Fruit fly (Drosophila melanogaster) whole organism, wandering third instar larva: ENCODE results near the gene Plc21C.

ENCODE experiments used
- CG32264 ChIP-seq: fragments of 200-800 bp; sonication (Bioruptor generic); optimal IDR thresholded peaks from 2 replicates; lab custom pipeline; 2016; ENCODE audit warnings: missing biosample characterization, missing genetic modification characterization
- Sp1 ChIP-seq: fragments of 200-800 bp; sonication (Bioruptor generic); optimal IDR thresholded peaks from 3 replicates; lab custom pipeline; 2019; ENCODE audit warnings: missing biosample characterization, mild to moderate bottlenecking, missing genetic modification characterization, moderate library complexity
- br ChIP-seq: fragments of 200-800 bp; sonication (Bioruptor generic); optimal IDR thresholded peaks from 2 replicates; lab custom pipeline; 2016; ENCODE audit warnings: missing biosample characterization, missing genetic modification characterization
- dsf ChIP-seq: sonication (Bioruptor generic); optimal IDR thresholded peaks from 2 replicates; lab custom pipeline; 2016; ENCODE audit warnings: missing biosample characterization, missing genetic modification characterization, borderline replicate concordance
- fru ChIP-seq: fragments of 200-800 bp; sonication (Bioruptor generic); optimal IDR thresholded peaks from 3 replicates; lab custom pipeline; 2016; ENCODE audit warnings: missing biosample characterization, mild to moderate bottlenecking, missing genetic modification characterization
- h ChIP-seq: fragments of 200-800 bp; sonication (Bioruptor generic); optimal IDR thresholded peaks from 3 replicates; lab custom pipeline; 2016; ENCODE audit warnings: missing biosample characterization, mild to moderate bottlenecking, missing genetic modification characterization
- lola ChIP-seq: fragments of >200 bp; optimal IDR thresholded peaks from 2 replicates; lab custom pipeline; 2017; ENCODE audit warnings: missing biosample characterization, missing genetic modification characterization
- pan ChIP-seq: fragments of >200 bp; optimal IDR thresholded peaks from 2 replicates; lab custom pipeline; 2017

DNA sequence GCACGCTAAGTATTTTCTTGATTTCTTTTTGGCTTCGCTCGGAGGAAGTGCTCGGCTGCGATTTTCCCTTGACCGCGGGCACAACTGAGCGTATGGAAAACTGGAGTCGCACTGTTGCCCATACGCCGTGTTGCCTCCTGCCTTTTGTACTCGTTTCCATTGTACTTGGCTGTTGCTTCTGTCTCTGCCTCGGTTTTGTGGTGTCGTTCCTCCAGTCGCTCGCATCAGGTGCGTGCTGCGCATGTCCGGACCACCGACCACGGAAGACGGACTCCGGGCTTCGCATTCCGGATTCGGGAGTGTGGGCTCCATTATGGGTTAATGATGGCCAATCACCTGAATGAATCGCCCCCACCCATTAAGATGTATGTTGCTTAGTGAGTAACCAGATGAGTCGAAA is 14.1 kb upstream of the Plc21C start, which contains the start of gene CG3625:
- TF ChIP-seq Sp1 (GFP tag; lab: Kevin White, UChicago) (no peak), pan (lab: Kevin White, UChicago) (no peak), CG32264 (GFP tag; lab: Kevin White, UChicago) (no peak), fru (GFP tag; lab: Kevin White, UChicago) (no peak), dsf (GFP tag; lab: Kevin White, UChicago) (no peak), h (GFP tag; lab: Kevin White, UChicago) (no peak), br (GFP tag; lab: Kevin White, UChicago) (no peak), lola (GFP tag; lab: Kevin White, UChicago) (no peak)
